Worm (Caenorhabditis elegans): ENCODE measurements around the gene ttr-54.

ttr-54 gene

DNA sequence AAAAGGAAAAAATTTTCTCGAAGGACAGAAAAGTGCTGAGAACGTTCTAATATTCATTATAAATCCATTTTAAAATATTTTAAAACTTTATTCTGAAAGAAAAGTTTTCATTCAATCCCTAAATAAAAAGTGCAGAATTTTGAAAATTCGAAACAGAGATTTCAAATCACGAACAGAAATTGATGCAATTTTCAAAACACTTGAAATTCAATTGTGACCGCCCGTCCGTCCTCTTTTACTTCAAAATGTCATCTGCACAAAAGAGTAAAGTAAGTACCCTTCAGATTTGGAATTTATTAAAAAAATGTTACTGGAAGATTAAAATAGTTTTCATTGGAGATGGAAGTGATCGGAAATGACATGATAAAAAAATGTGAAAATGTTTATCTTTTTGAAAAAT lies 32.9 kb downstream of the ttr-54 start:
- TF ChIP-seq snu-23 (GFP tag; optimal IDR thresholded peaks at IDR 0.05) = no peak
- peak; percentile 63 for TF ChIP-seq fkh-10 (GFP tag; optimal IDR thresholded peaks at IDR 0.05)

DNA sequence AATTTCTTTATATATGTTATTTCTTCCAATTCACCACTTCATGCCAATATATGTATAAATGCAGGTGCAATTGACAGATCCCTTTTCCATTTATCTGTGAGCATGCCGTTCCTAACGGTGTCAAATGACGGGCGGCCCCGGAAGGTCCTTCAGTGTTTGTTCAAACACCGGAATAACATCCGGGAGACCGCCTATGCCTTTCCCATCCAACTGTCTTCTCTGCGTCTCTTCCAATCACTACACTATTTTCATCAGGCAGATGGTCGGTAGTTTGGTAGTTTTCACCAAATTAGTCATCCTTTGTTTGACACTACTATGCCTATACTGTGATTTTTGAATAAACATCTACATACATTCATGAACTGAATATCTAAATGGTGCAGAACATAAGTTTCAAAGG lies 35.0 kb downstream of the ttr-54 start:
- TF ChIP-seq lin-13 (GFP tag; optimal IDR thresholded peaks at IDR 0.05) (no peak), efl-1 (optimal IDR thresholded peaks at IDR 0.05) (no peak), efl-1 (GFP tag; optimal IDR thresholded peaks at IDR 0.05 in 1 of 2) (peak in 1 of 2 experiments; percentile 69)

DNA sequence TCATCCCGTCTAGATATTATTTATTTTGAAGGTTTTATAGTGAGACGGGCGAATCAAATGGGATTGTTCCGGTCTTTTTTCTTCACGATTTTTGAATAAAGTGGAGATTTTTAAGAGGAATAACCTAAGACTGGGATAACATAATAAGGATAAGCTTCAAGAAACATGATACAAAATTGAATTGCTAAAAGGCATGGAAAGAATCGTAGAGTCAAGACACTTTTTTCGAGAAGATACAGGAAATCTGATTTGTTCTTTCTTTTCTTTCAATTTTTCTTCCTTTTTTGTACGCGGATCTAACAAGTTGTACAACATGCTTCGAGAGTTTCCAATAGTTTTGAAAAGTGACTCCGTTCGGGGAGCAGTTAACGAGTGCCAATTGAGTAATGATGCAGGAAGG lies 35.9 kb downstream of the ttr-54 start:
- no peak for TF ChIP-seq lin-15B (tag; optimal IDR thresholded peaks at IDR 0.05)
- TF ChIP-seq irx-1 (tag; optimal IDR thresholded peaks at IDR 0.05) = no peak
- TF ChIP-seq fkh-10 (GFP tag; optimal IDR thresholded peaks at IDR 0.05) = peak; percentile 79
- TF ChIP-seq pag-3 (tag; optimal IDR thresholded peaks at IDR 0.05; ENCODE audit: borderline replicate concordance, insufficient read depth) = no peak
- peak; percentile 20 for TF ChIP-seq lin-14 (GFP tag; optimal IDR thresholded peaks at IDR 0.05)

DNA sequence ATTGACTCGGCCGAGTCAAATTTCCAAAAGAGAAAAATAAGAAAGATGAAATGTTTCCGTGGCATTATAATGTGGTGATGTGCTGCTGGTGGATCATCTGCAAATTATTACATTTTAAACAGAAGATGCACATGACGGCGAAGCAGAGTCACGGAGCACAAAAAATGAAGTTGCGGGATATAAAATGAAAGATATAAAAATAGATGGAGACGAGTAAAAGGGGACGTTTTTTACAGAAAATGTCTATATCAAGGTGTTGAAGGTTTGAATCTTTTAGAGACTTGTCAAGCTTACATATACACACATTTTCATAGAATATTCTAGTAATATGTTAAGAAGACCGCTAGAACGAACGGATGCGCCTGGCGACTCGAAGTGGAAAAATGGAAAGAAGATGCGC lies 38.8 kb downstream of the ttr-54 start, which contains the start of gene ptrg-1:
TSS of gene ptrg-1 (minus strand) at position 101 of the 400 bp plus-strand sequence.
- TF ChIP-seq Y116A8C.19 (tag; optimal IDR thresholded peaks at IDR 0.05; ENCODE audit: borderline replicate concordance) (no peak), snpc-4 (tag; optimal IDR thresholded peaks at IDR 0.05) (no peak), nhr-19 (GFP tag; conservative IDR thresholded peaks at IDR 0.05) (no peak), sup-37 (GFP tag; optimal IDR thresholded peaks at IDR 0.05) (no peak), ztf-4 (tag; optimal IDR thresholded peaks at IDR 0.05) (no peak), mdl-1 (tag; optimal IDR thresholded peaks at IDR 0.05) (no peak), vab-15 (tag; optimal IDR thresholded peaks at IDR 0.05) (no peak), snu-23 (GFP tag; optimal IDR thresholded peaks at IDR 0.05) (no peak), lsy-2 (tag; optimal IDR thresholded peaks at IDR 0.05) (no peak), lir-3 (tag; optimal IDR thresholded peaks at IDR 0.05; ENCODE audit: poor library complexity) (no peak), nhr-20 (tag; optimal IDR thresholded peaks at IDR 0.05) (no peak), ama-1 (optimal IDR thresholded peaks at IDR 0.05) (no peak), zip-4 (GFP tag; optimal IDR thresholded peaks at IDR 0.05) (no peak), jun-1 (tag; optimal IDR thresholded peaks at IDR 0.05) (no peak), ceh-63 (GFP tag; optimal IDR thresholded peaks at IDR 0.05) (no peak)

DNA sequence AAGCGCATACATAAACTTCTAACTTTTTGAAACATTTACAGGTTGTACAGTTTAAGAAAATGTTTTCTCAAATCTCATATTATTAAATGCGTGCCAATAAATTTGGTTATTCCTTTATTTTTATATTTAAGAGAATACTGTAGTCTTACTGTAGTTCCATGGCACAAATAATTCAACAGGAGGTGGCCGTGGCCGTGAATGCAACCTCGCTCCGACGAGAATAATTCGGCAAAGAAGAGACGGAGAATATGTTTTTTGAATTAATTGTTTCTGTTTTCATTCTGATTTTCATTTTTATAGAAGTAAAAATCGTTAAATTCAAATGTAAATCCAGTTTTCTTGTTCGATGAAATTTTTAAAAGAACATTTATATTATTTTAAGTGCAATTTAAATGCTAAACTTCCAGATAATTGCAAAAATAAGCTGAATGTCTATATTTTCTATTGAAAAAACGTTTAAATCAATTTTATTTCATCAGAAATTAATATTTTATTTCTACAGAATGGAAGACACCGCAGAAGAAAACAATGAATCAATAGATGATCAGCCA lies 41.8 kb downstream of the ttr-54 start, which contains the start of gene gon-4:
TSS of gene gon-4 (plus strand) at position 501 of the 551 bp plus-strand sequence.
- TF ChIP-seq lin-14 (GFP tag; optimal IDR thresholded peaks at IDR 0.05) (no peak), rnt-1 (tag; optimal IDR thresholded peaks at IDR 0.05) (peak; percentile 6), fkh-8 (tag; optimal IDR thresholded peaks at IDR 0.05) (no peak), ces-1 (GFP tag; optimal IDR thresholded peaks at IDR 0.05) (no peak), grh-1 (GFP tag; IDR thresholded peaks at IDR 0.05) (no peak), nhr-84 (tag; optimal IDR thresholded peaks at IDR 0.05) (no peak), efl-1 (optimal IDR thresholded peaks at IDR 0.05) (peak; percentile 29 to 40), efl-1 (GFP tag; optimal IDR thresholded peaks at IDR 0.05 in 1 of 2) (peak; percentile 57 to 91), fkh-4 (tag; optimal IDR thresholded peaks at IDR 0.05; ENCODE audit: borderline replicate concordance) (no peak), lin-15B (tag; optimal IDR thresholded peaks at IDR 0.05) (peak; percentile 29), lin-35 (GFP tag; optimal IDR thresholded peaks at IDR 0.05) (peak in 1 of 2 experiments; percentile 6), sptf-1 (tag; optimal IDR thresholded peaks at IDR 0.05) (no peak), dpl-1 (GFP tag; optimal IDR thresholded peaks at IDR 0.05) (peak in 2 of 3 experiments; percentile 37 to 65), skn-1 (tag; optimal IDR thresholded peaks at IDR 0.05) (no peak), unc-30 (tag; optimal IDR thresholded peaks at IDR 0.05) (no peak), mep-1 (tag; optimal IDR thresholded peaks at IDR 0.05) (peak; percentile 30), C16A3.4 (tag; optimal IDR thresholded peaks at IDR 0.05) (peak; percentile 9), aha-1 (tag; optimal IDR thresholded peaks at IDR 0.05) (no peak)

Data from whole organism, L1 larva.